Worm (Caenorhabditis elegans) whole organism, young adult: Measurements from ENCODE around the gene dao-4.

Experiments used
- B0019.2 ChIP-seq: fragments of 200-800 bp; sonication (Bioruptor generic); conservative IDR thresholded peaks from 2 replicates; pipeline ENCODE4 v1.3.6; 2022; ENCODE audit warnings: missing genetic modification reagents, missing genetic modification characterization, missing compliant biosample characterization
- B0035.1 ChIP-seq: sonication (generic microtip); optimal IDR thresholded peaks from 2 replicates; lab custom pipeline; 2016; ENCODE audit warnings: missing genetic modification characterization, mild to moderate bottlenecking, missing compliant biosample characterization, missing genotype, missing genetic modification reagents
- F23B12.7 ChIP-seq: sonication (generic microtip); optimal IDR thresholded peaks from 2 replicates; lab custom pipeline; 2017; ENCODE audit warnings: missing genetic modification characterization, mild to moderate bottlenecking, missing compliant biosample characterization, antibody characterized with exemption, moderate library complexity; ENCODE audit not compliant: insufficient read depth
- F57A8.1 ChIP-seq: fragments of 200-800 bp; sonication (Bioruptor generic); optimal IDR thresholded peaks from 2 replicates; lab custom pipeline; 2018; ENCODE audit warnings: mild to moderate bottlenecking, missing genetic modification characterization, moderate library complexity, missing compliant biosample characterization
- Y67H2A.10 ChIP-seq: fragments of 200-800 bp; sonication (Bioruptor generic); conservative IDR thresholded peaks from 2 replicates; pipeline ENCODE4 v1.3.6; 2022; ENCODE audit warnings: missing genetic modification reagents, missing genetic modification characterization, missing compliant biosample characterization
- Y79H2A.3 ChIP-seq: fragments of 200-800 bp; sonication (Bioruptor generic); conservative IDR thresholded peaks from 2 replicates; pipeline ENCODE4 v1.3.6; 2022; ENCODE audit warnings: missing genetic modification reagents, missing genetic modification characterization, missing compliant biosample characterization
- ZK185.1 ChIP-seq: sonication (generic microtip); optimal IDR thresholded peaks from 2 replicates; lab custom pipeline; 2016; ENCODE audit warnings: mild to moderate bottlenecking, missing genetic modification characterization, missing compliant biosample characterization; ENCODE audit not compliant: poor library complexity, severe bottlenecking
- ama-1 ChIP-seq, 3 experiments: fragments of 150-350 bp in 1 of 3; sonication (generic microtip) in 2 of 3; optimal IDR thresholded peaks; 2 replicates each; lab custom pipeline; 2014 to 2018; ENCODE audit warnings: missing biosample characterization in 2 of 3, missing genetic modification characterization in 2 of 3, missing genetic modification reagents in 2 of 3
- aptf-3 ChIP-seq: fragments of 200-800 bp; sonication (Bioruptor generic); IDR thresholded peaks from 2 replicates; pipeline ENCODE4 v1.3.6; 2022; ENCODE audit warnings: missing genetic modification characterization, missing compliant biosample characterization
- attf-6 ChIP-seq: fragments of 200-800 bp; sonication (Bioruptor generic); IDR thresholded peaks from 2 replicates; pipeline ENCODE4 v1.3.6; 2022; ENCODE audit warnings: missing genetic modification reagents, missing genetic modification characterization, missing compliant biosample characterization
- bed-2 ChIP-seq: fragments of 200-800 bp; sonication (Bioruptor generic); IDR thresholded peaks from 2 replicates; pipeline ENCODE4 v1.3.6; 2022; ENCODE audit warnings: missing genetic modification reagents, missing genetic modification characterization, missing compliant biosample characterization
- cebp-1 ChIP-seq, 2 experiments: fragments of 200-800 bp in 1 of 2; sonication (Bioruptor generic) in 1 of 2; sonication (generic microtip) in 1 of 2; IDR thresholded peaks in 1 of 2; optimal IDR thresholded peaks in 1 of 2; 2 replicates each; pipeline versions ENCODE4 v1.3.6 to Lab custom; 2017 to 2022; ENCODE audit warnings: missing compliant biosample characterization in 2 of 2, missing genetic modification characterization in 2 of 2, mild to moderate bottlenecking in 1 of 2, missing genetic modification reagents in 1 of 2, moderate library complexity in 1 of 2
- ceh-100 ChIP-seq: fragments of 200-800 bp; sonication (Bioruptor generic); IDR thresholded peaks from 2 replicates; pipeline ENCODE4 v1.3.6; 2022; ENCODE audit warnings: missing genetic modification reagents, missing genetic modification characterization, missing compliant biosample characterization
- ceh-58 ChIP-seq: fragments of 200-800 bp; sonication (Bioruptor generic); IDR thresholded peaks from 2 replicates; pipeline ENCODE4 v1.3.6; 2022; ENCODE audit warnings: missing genetic modification characterization, missing compliant biosample characterization
- ets-4 ChIP-seq: fragments of 200-800 bp; sonication (Bioruptor generic); optimal IDR thresholded peaks from 2 replicates; lab custom pipeline; 2018; ENCODE audit warnings: mild to moderate bottlenecking, missing genetic modification characterization, missing compliant biosample characterization
- hlh-12 ChIP-seq: sonication (generic microtip); optimal IDR thresholded peaks from 2 replicates; lab custom pipeline; 2016; ENCODE audit warnings: missing genetic modification characterization, missing compliant biosample characterization
- hlh-26 ChIP-seq: fragments of 200-800 bp; sonication (Bioruptor generic); conservative IDR thresholded peaks from 2 replicates; pipeline ENCODE4 v1.3.6; 2022; ENCODE audit warnings: missing genetic modification reagents, missing genetic modification characterization, missing compliant biosample characterization
- hmg-1.2 ChIP-seq: fragments of 200-800 bp; sonication (Bioruptor generic); IDR thresholded peaks from 2 replicates; pipeline ENCODE4 v1.3.6; 2022; ENCODE audit warnings: missing genetic modification reagents, missing genetic modification characterization, missing compliant biosample characterization
- hrde-1 ChIP-seq: sonication (generic microtip); optimal IDR thresholded peaks from 2 replicates; lab custom pipeline; 2016; ENCODE audit warnings: missing genetic modification characterization, mild to moderate bottlenecking, missing compliant biosample characterization, moderate library complexity, missing genotype, missing genetic modification reagents, borderline replicate concordance
- lag-1 ChIP-seq: fragments of 200-800 bp; sonication (Bioruptor generic); IDR thresholded peaks from 2 replicates; pipeline ENCODE4 v1.3.6; 2022; ENCODE audit warnings: missing genetic modification reagents, missing genetic modification characterization, missing compliant biosample characterization
- let-607 ChIP-seq, 2 experiments: fragments of 200-800 bp in 1 of 2; sonication (Bioruptor generic) in 1 of 2; sonication (generic microtip) in 1 of 2; optimal IDR thresholded peaks; 2 replicates each; lab custom pipeline; 2016 to 2018; ENCODE audit warnings: mild to moderate bottlenecking in 2 of 2, missing compliant biosample characterization in 2 of 2, missing genetic modification characterization in 2 of 2, moderate library complexity in 2 of 2, missing genotype in 1 of 2
- lsl-1 ChIP-seq: fragments of 200-800 bp; sonication (Bioruptor generic); optimal IDR thresholded peaks from 2 replicates; lab custom pipeline; 2018; ENCODE audit warnings: mild to moderate bottlenecking, missing genetic modification characterization, moderate library complexity, missing compliant biosample characterization
- madf-6 ChIP-seq: fragments of 200-800 bp; sonication (Bioruptor generic); IDR thresholded peaks from 2 replicates; pipeline ENCODE4 v1.3.6; 2022; ENCODE audit warnings: missing genetic modification reagents, missing genetic modification characterization, missing compliant biosample characterization
- madf-8 ChIP-seq: fragments of 200-800 bp; sonication (Bioruptor generic); conservative IDR thresholded peaks from 2 replicates; pipeline ENCODE4 v1.3.6; 2022; ENCODE audit warnings: missing genetic modification reagents, missing genetic modification characterization, missing compliant biosample characterization
- nfya-1 ChIP-seq: sonication (generic microtip); optimal IDR thresholded peaks from 2 replicates; lab custom pipeline; 2017; ENCODE audit warnings: antibody characterized with exemption, missing compliant biosample characterization, missing genetic modification characterization, borderline replicate concordance; ENCODE audit not compliant: insufficient read depth
- nfya-2 ChIP-seq: fragments of 200-800 bp; sonication (Bioruptor generic); IDR thresholded peaks from 2 replicates; pipeline ENCODE4 v1.3.6; 2022; ENCODE audit warnings: missing genetic modification reagents, missing genetic modification characterization, missing compliant biosample characterization
- nhr-179 ChIP-seq: sonication (generic microtip); optimal IDR thresholded peaks from 2 replicates; lab custom pipeline; 2016; ENCODE audit warnings: mild to moderate bottlenecking, missing genetic modification characterization, missing compliant biosample characterization
- pha-4 ChIP-seq: fragments of 150-350 bp; sonication (generic microtip); optimal IDR thresholded peaks from 2 replicates; lab custom pipeline; 2014; ENCODE audit warnings: missing biosample characterization, missing genetic modification reagents, missing genetic modification characterization
- rcor-1 ChIP-seq: fragments of 200-800 bp; sonication (Bioruptor generic); IDR thresholded peaks from 2 replicates; pipeline ENCODE4 v1.3.6; 2022; ENCODE audit warnings: missing genetic modification reagents, missing genetic modification characterization, missing compliant biosample characterization
- rec-8 ChIP-seq, 2 experiments: sonication (generic microtip); optimal IDR thresholded peaks; 2 replicates each; lab custom pipeline; 2016; ENCODE audit warnings: mild to moderate bottlenecking in 2 of 2, missing genetic modification characterization in 2 of 2, missing genetic modification reagents in 2 of 2, missing genotype in 2 of 2, missing biosample characterization in 1 of 2, missing compliant biosample characterization in 1 of 2, moderate library complexity in 1 of 2
- repo-1 ChIP-seq: sonication (generic microtip); optimal IDR thresholded peaks from 2 replicates; lab custom pipeline; 2017; ENCODE audit warnings: mild to moderate bottlenecking, missing genetic modification characterization, missing compliant biosample characterization
- rpc-1 ChIP-seq, 2 experiments: fragments of 150-350 bp in 1 of 2; sonication (generic microtip) in 1 of 2; optimal IDR thresholded peaks; 2 replicates each; lab custom pipeline; 2014 to 2018; ENCODE audit warnings: missing biosample characterization in 1 of 2, missing genetic modification characterization in 1 of 2, missing genetic modification reagents in 1 of 2, missing genotype in 1 of 2
- sdz-38 ChIP-seq: sonication (generic microtip); optimal IDR thresholded peaks from 2 replicates; lab custom pipeline; 2016; ENCODE audit warnings: missing genotype, missing genetic modification characterization, missing compliant biosample characterization
- snpc-1.3 ChIP-seq: sonication (generic microtip); optimal IDR thresholded peaks from 2 replicates; lab custom pipeline; 2017; ENCODE audit warnings: missing genetic modification characterization, mild to moderate bottlenecking, missing compliant biosample characterization, antibody characterized with exemption, moderate library complexity, missing genotype, missing genetic modification reagents; ENCODE audit not compliant: insufficient read depth
- tbx-9 ChIP-seq: sonication (generic microtip); optimal IDR thresholded peaks from 2 replicates; lab custom pipeline; 2016; ENCODE audit warnings: borderline replicate concordance, missing genetic modification characterization, inconsistent platforms, missing compliant biosample characterization
- unc-130 ChIP-seq: sonication (generic microtip); optimal IDR thresholded peaks from 2 replicates; lab custom pipeline; 2016; ENCODE audit warnings: missing genetic modification reagents, missing genetic modification characterization, missing compliant biosample characterization
- zfh-2 ChIP-seq: fragments of 200-800 bp; sonication (Bioruptor generic); conservative IDR thresholded peaks from 2 replicates; pipeline ENCODE4 v1.3.6; 2022; ENCODE audit warnings: missing genetic modification reagents, missing genetic modification characterization, missing compliant biosample characterization
- ztf-18 ChIP-seq: sonication (generic microtip); optimal IDR thresholded peaks from 2 replicates; lab custom pipeline; 2016; ENCODE audit warnings: missing genotype, mild to moderate bottlenecking, missing genetic modification characterization, missing compliant biosample characterization
- ztf-22 ChIP-seq: fragments of 200-800 bp; sonication (Bioruptor generic); optimal IDR thresholded peaks from 2 replicates; lab custom pipeline; 2018; ENCODE audit warnings: mild to moderate bottlenecking, missing genetic modification characterization, moderate library complexity, missing compliant biosample characterization
- ztf-25 ChIP-seq: fragments of 200-800 bp; sonication (Bioruptor generic); IDR thresholded peaks from 2 replicates; pipeline ENCODE4 v1.3.6; 2022; ENCODE audit warnings: missing genetic modification reagents, missing genetic modification characterization, missing compliant biosample characterization
- ztf-26 ChIP-seq: sonication (generic microtip); optimal IDR thresholded peaks from 2 replicates; lab custom pipeline; 2017; ENCODE audit warnings: missing genetic modification characterization, missing compliant biosample characterization
- ztf-28 ChIP-seq: fragments of 200-800 bp; sonication (Bioruptor generic); IDR thresholded peaks from 2 replicates; pipeline ENCODE4 v1.3.6; 2022; ENCODE audit warnings: missing genetic modification reagents, missing genetic modification characterization, missing compliant biosample characterization

The dao-4 gene

ce11 chrX:10085073-10085472 lies 10.0 kb downstream of the dao-4 start:
- TF ChIP-seq rcor-1 (GFP tag; lab: Robert Waterston, UW) (no peak), lag-1 (peak; percentile 58; the same call in 1 of the 2 replicates), nfya-2 (GFP tag; lab: Robert Waterston, UW) (0 out of 2 replicates have a peak, but pooled peaks have one; percentile 58), Y67H2A.10 (GFP tag; lab: Robert Waterston, UW) (no peak)

- TF ChIP-seq hlh-26 (GFP tag; lab: Robert Waterston, UW) (no peak), ZK185.1 (tag; lab: Kevin White, UChicago) (no peak), hrde-1 (tag; lab: Kevin White, UChicago) (no peak), repo-1 (tag; lab: Kevin White, UChicago) (no peak), ztf-18 (tag; lab: Kevin White, UChicago) (no peak), madf-6 (no peak), let-607 (tag; optimal IDR thresholded peaks at IDR 0.05; lab: Kevin White, UChicago) (no peak), rpc-1 (optimal IDR thresholded peaks at IDR 0.05; lab: Kevin White, UChicago) (no peak), rpc-1 (tag; optimal IDR thresholded peaks at IDR 0.05; lab: Kevin White, UChicago) (no peak), snpc-1.3 (tag; lab: Kevin White, UChicago) (no peak), zfh-2 (GFP tag; lab: Robert Waterston, UW) (no peak), ztf-26 (no peak), sdz-38 (tag; lab: Kevin White, UChicago) (no peak), hlh-12 (tag; lab: Kevin White, UChicago) (no peak), aptf-3 (GFP tag; lab: Robert Waterston, UW) (no peak), ztf-25 (GFP tag; lab: Robert Waterston, UW) (no peak)
Observed at ce11 chrX:10087866-10088265, 12.8 kb downstream of the dao-4 start, which contains the start of gene flp-28. Gene flp-28, minus strand, starts transcription at chrX:10087966.

- no peak for TF ChIP-seq bed-2
- TF ChIP-seq ztf-18 (tag; lab: Kevin White, UChicago): no peak
- no peak for TF ChIP-seq tbx-9 (tag; lab: Kevin White, UChicago)
- TF ChIP-seq B0035.1 (tag; lab: Kevin White, UChicago): no peak
- no peak for TF ChIP-seq pha-4 (tag; lab: Kevin White, UChicago)
- TF ChIP-seq ets-4: no peak
- no peak for TF ChIP-seq hmg-1.2 (GFP tag; lab: Robert Waterston, UW)
- no peak for TF ChIP-seq Y79H2A.3
- TF ChIP-seq rec-8 (tag; optimal IDR thresholded peaks at IDR 0.05; lab: Kevin White, UChicago): no peak
- no peak for TF ChIP-seq ceh-100 (GFP tag; lab: Robert Waterston, UW)
- no peak for TF ChIP-seq cebp-1 (GFP tag; IDR thresholded peaks at IDR 0.05; lab: Robert Waterston, UW)
- no peak for TF ChIP-seq cebp-1 (tag; optimal IDR thresholded peaks at IDR 0.05; lab: Kevin White, UChicago)
- no peak for TF ChIP-seq madf-6
- TF ChIP-seq B0019.2 (GFP tag; lab: Robert Waterston, UW): no peak
- TF ChIP-seq F57A8.1: no peak
- no peak for TF ChIP-seq zfh-2 (GFP tag; lab: Robert Waterston, UW)
Observed at ce11 chrX:10092864-10093263, 17.8 kb downstream of the dao-4 start, which contains the start of gene flp-3. Gene flp-3, minus strand, starts transcription at chrX:10092964.

ce11 chrX:10095145-10095544 lies 20.1 kb downstream of the dao-4 start, which contains the start of gene flp-2:
Gene flp-2, minus strand, starts transcription at chrX:10095245.
- TF ChIP-seq F23B12.7 (tag; lab: Kevin White, UChicago) (no peak), nhr-179 (tag; lab: Kevin White, UChicago) (no peak), nfya-1 (tag; lab: Kevin White, UChicago) (no peak), ceh-58 (GFP tag; lab: Robert Waterston, UW) (no peak), attf-6 (GFP tag; lab: Robert Waterston, UW) (no peak), rpc-1 (optimal IDR thresholded peaks at IDR 0.05; lab: Kevin White, UChicago) (no peak), rpc-1 (tag; optimal IDR thresholded peaks at IDR 0.05; lab: Kevin White, UChicago) (no peak), unc-130 (GFP tag; lab: Kevin White, UChicago) (no peak), lsl-1 (GFP tag; lab: Kevin White, UChicago) (no peak), ztf-22 (no peak), ama-1 (optimal IDR thresholded peaks at IDR 0.05; lab: Kevin White, UChicago) (no peak), ama-1 (GFP tag; optimal IDR thresholded peaks at IDR 0.05; lab: Kevin White, UChicago) (no peak), madf-8 (GFP tag; lab: Robert Waterston, UW) (no peak), ets-4 (no peak), ztf-28 (GFP tag; lab: Robert Waterston, UW) (no peak)
